Worm (Caenorhabditis elegans): ENCODE measurements around the gene gld-3.

gld-3 gene

DNA sequence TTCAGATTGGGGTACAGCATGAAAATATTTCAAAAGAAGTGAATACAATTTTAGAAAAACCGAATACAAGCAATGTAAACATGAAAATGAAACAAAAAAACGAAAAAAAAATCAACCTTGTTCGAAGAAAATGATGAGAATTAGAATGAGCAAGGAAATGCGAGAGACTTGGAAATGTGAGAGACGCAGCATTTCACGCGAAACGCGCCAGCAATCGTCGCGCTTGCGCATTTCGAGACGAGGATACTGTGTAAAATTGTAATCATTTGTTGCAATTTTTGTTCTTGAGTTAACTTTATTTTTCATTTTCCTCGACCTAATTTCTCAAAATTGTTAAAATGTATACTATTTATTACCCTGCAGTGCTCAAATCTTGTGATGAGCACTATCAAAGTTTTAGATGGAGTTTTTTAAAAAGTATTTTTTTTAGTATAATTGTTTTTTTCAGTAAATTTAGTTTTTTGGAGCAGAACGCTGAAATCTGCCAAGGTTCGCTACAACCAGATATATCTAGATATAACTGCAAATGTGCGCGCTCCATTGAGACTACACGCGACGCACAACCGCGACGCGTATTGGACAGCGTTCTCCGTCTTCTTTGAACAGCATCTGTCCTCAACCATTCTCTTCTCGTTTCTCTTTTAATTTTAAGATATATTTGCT is 19.7 kb downstream of the gld-3 start, which contains the start of gene fust-1 (continued):
- TF ChIP-seq F57A8.1 (GFP tag; optimal IDR thresholded peaks at IDR 0.05) (no peak), athp-1 (tag; optimal IDR thresholded peaks at IDR 0.05) (peak; percentile 93), hlh-12 (tag; optimal IDR thresholded peaks at IDR 0.05) (no peak), nhr-90 (tag; optimal IDR thresholded peaks at IDR 0.05) (peak; percentile 22), ztf-6 (GFP tag; IDR thresholded peaks at IDR 0.05) (peak; percentile 77; the same call in 1 of the 2 replicates), cebp-2 (GFP tag; IDR thresholded peaks at IDR 0.05) (0 out of 2 replicates have a peak, but pooled peaks have one; percentile 60), Y53G8AR.9 (GFP tag; conservative IDR thresholded peaks at IDR 0.05) (peak; percentile 98), tbp1 (GFP tag; optimal IDR thresholded peaks at IDR 0.05) (peak; percentile 75), hrde-1 (tag; optimal IDR thresholded peaks at IDR 0.05; ENCODE audit: borderline replicate concordance) (peak; percentile 74), dpff-1 (tag; optimal IDR thresholded peaks at IDR 0.05) (no peak), hmg-1.2 (GFP tag; IDR thresholded peaks at IDR 0.05) (peak; percentile 97), lin-35 (GFP tag; optimal IDR thresholded peaks at IDR 0.05) (peak in 2 of 3 experiments; percentile 80 to 93), somi-1 (GFP tag; optimal IDR thresholded peaks at IDR 0.05) (peak; percentile 80), him-1 (tag; optimal IDR thresholded peaks at IDR 0.05) (peak; percentile 75), repo-1 (tag; optimal IDR thresholded peaks at IDR 0.05) (peak; percentile 94), xnd-1 (tag; optimal IDR thresholded peaks at IDR 0.05) (peak; percentile 82), mes-4 (tag; optimal IDR thresholded peaks at IDR 0.05) (peak; percentile 22), rec-8 (tag; optimal IDR thresholded peaks at IDR 0.05) (peak in 1 of 2 experiments; percentile 10), egrh-3 (GFP tag; IDR thresholded peaks at IDR 0.05) (no peak; the same call in 1 of the 2 replicates), rpc-1 (optimal IDR thresholded peaks at IDR 0.05) (no peak), rpc-1 (tag; optimal IDR thresholded peaks at IDR 0.05) (no peak), egl-44 (GFP tag; IDR thresholded peaks at IDR 0.05) (peak; percentile 75; the same call in 1 of the 2 replicates), F23B12.7 (tag; optimal IDR thresholded peaks at IDR 0.05; ENCODE audit: insufficient read depth) (peak; percentile 87), egl-18 (GFP tag; IDR thresholded peaks at IDR 0.05) (peak; percentile 81), chd-7 (tag; optimal IDR thresholded peaks at IDR 0.05) (peak; percentile 80), ztf-18 (tag; optimal IDR thresholded peaks at IDR 0.05) (peak; percentile 100), B0336.3 (GFP tag; IDR thresholded peaks at IDR 0.05) (peak; percentile 96), attf-5 (GFP tag; optimal IDR thresholded peaks at IDR 0.05) (peak; percentile 99), lin-40 (tag; optimal IDR thresholded peaks at IDR 0.05) (peak; percentile 97), ceh-79 (tag; optimal IDR thresholded peaks at IDR 0.05) (no peak), dpl-1 (GFP tag; optimal IDR thresholded peaks at IDR 0.05) (peak; percentile 67), snpc-4 (GFP tag; optimal IDR thresholded peaks at IDR 0.05) (peak; percentile 58), snpc-4 (tag; optimal IDR thresholded peaks at IDR 0.05) (peak; percentile 48 to 89 (median 86)), tbx-9 (tag; optimal IDR thresholded peaks at IDR 0.05; ENCODE audit: borderline replicate concordance) (no peak), let-526 (GFP tag; IDR thresholded peaks at IDR 0.05) (peak; percentile 80; the same call in 1 of the 2 replicates), lsy-27 (tag; optimal IDR thresholded peaks at IDR 0.05; ENCODE audit: borderline replicate concordance, insufficient read depth) (no peak), lin-26 (GFP tag; IDR thresholded peaks at IDR 0.05) (peak; percentile 44; the same call in 1 of the 2 replicates), let-607 (tag; optimal IDR thresholded peaks at IDR 0.05) (peak; percentile 54 to 78), B0035.1 (tag; optimal IDR thresholded peaks at IDR 0.05) (peak; percentile 42), ztf-25 (GFP tag; IDR thresholded peaks at IDR 0.05) (no peak), ets-4 (GFP tag; optimal IDR thresholded peaks at IDR 0.05) (peak; percentile 48), hlh-26 (GFP tag; conservative IDR thresholded peaks at IDR 0.05) (no peak), Y67H2A.10 (GFP tag; conservative IDR thresholded peaks at IDR 0.05) (no peak), attf-6 (GFP tag; IDR thresholded peaks at IDR 0.05) (peak; percentile 85), madf-10 (tag; optimal IDR thresholded peaks at IDR 0.05) (peak; percentile 54), atf-7 (tag; optimal IDR thresholded peaks at IDR 0.05) (peak; percentile 84), F37B4.10 (GFP tag; IDR thresholded peaks at IDR 0.05) (no peak)

All from whole organism, young adult.